Worm (Caenorhabditis elegans): ENCODE data around the gene Y53F4B.62.
"Not testable (repeated sequence)": the region's sequence is repeated elsewhere in the genome, so short reads cannot be mapped to it uniquely, and the experiment has no call there.

Gene Y53F4B.62

ce11 chrII:15143729-15144128 is 13.3 kb upstream of the Y53F4B.62 start:
- TF ChIP-seq him-1 (tag; optimal IDR thresholded peaks at IDR 0.05), result no peak
- no peak for TF ChIP-seq W03F9.2 (tag; optimal IDR thresholded peaks at IDR 0.05)
- no peak for TF ChIP-seq dao-5 (tag; optimal IDR thresholded peaks at IDR 0.05)

- TF ChIP-seq dao-5, him-1, W03F9.2 (tag; optimal IDR thresholded peaks at IDR 0.05): not testable (repeated sequence)
Observed at ce11 chrII:15140881-15141280, 10.5 kb upstream of the Y53F4B.62 start, which contains the start of gene Y53F4B.26. Y53F4B.26 (minus strand) TSS chrII:15140981.

ce11 chrII:15135886-15136285 is 5.5 kb upstream of the Y53F4B.62 start, which contains the start of gene Y53F4B.25:
Y53F4B.25 (plus strand) TSS chrII:15136186.
- TF ChIP-seq W03F9.2 (tag; optimal IDR thresholded peaks at IDR 0.05) (no peak), him-1 (tag; optimal IDR thresholded peaks at IDR 0.05) (no peak), dao-5 (tag; optimal IDR thresholded peaks at IDR 0.05) (no peak)

ce11 chrII:15134332-15134731 is 3.9 kb upstream of the Y53F4B.62 start, which contains the start of gene Y53F4B.24:
Y53F4B.24 (minus strand) TSS chrII:15134432.
- no peak for TF ChIP-seq dao-5 (tag; optimal IDR thresholded peaks at IDR 0.05)
- no peak for TF ChIP-seq him-1 (tag; optimal IDR thresholded peaks at IDR 0.05)
- TF ChIP-seq W03F9.2 (tag; optimal IDR thresholded peaks at IDR 0.05), result no peak

ce11 chrII:15124193-15124592 is 6.2 kb downstream of the Y53F4B.62 start, which contains the start of gene Y53F4B.23:
Y53F4B.23 (plus strand) TSS chrII:15124504.
- TF ChIP-seq dao-5 (tag; optimal IDR thresholded peaks at IDR 0.05) (no peak), him-1 (tag; optimal IDR thresholded peaks at IDR 0.05) (no peak), W03F9.2 (tag; optimal IDR thresholded peaks at IDR 0.05) (no peak)

ce11 chrII:15119537-15120360 is 10.7 kb downstream of the Y53F4B.62 start, which contains the start of gene arp-1:
arp-1 (plus strand) TSS chrII:15120301.
- peak; percentile 24 for TF ChIP-seq W03F9.2 (tag; optimal IDR thresholded peaks at IDR 0.05)
- no peak for TF ChIP-seq him-1 (tag; optimal IDR thresholded peaks at IDR 0.05)

ce11 chrII:15111352-15111751 is 19.1 kb downstream of the Y53F4B.62 start:
- TF ChIP-seq dao-5 (tag; optimal IDR thresholded peaks at IDR 0.05), result no peak
- no peak for TF ChIP-seq him-1 (tag; optimal IDR thresholded peaks at IDR 0.05)
- no peak for TF ChIP-seq W03F9.2 (tag; optimal IDR thresholded peaks at IDR 0.05)

- TF ChIP-seq him-1 (tag; optimal IDR thresholded peaks at IDR 0.05) (no peak), W03F9.2 (tag; optimal IDR thresholded peaks at IDR 0.05) (no peak), dao-5 (tag; optimal IDR thresholded peaks at IDR 0.05) (no peak)
Observed at ce11 chrII:15109844-15110243, 20.6 kb downstream of the Y53F4B.62 start, which contains the start of gene Y53F4B.39. Y53F4B.39 (plus strand) TSS chrII:15110144.

- TF ChIP-seq him-1 (tag; optimal IDR thresholded peaks at IDR 0.05) (no peak), dao-5 (tag; optimal IDR thresholded peaks at IDR 0.05) (no peak), W03F9.2 (tag; optimal IDR thresholded peaks at IDR 0.05) (no peak)
Observed at ce11 chrII:15107184-15107583, 23.2 kb downstream of the Y53F4B.62 start.

ce11 chrII:15089896-15090230 is 40.5 kb downstream of the Y53F4B.62 start, which contains the start of gene Y53F4B.21:
Y53F4B.21 (plus strand) TSS chrII:15090180.
- TF ChIP-seq dao-5 (tag; optimal IDR thresholded peaks at IDR 0.05) (no peak), W03F9.2 (tag; optimal IDR thresholded peaks at IDR 0.05) (no peak), him-1 (tag; optimal IDR thresholded peaks at IDR 0.05) (no peak)

- no peak for TF ChIP-seq W03F9.2 (tag; optimal IDR thresholded peaks at IDR 0.05)
- no peak for TF ChIP-seq him-1 (tag; optimal IDR thresholded peaks at IDR 0.05)
- no peak for TF ChIP-seq dao-5 (tag; optimal IDR thresholded peaks at IDR 0.05)
Observed at ce11 chrII:15089086-15089895, 41.1 kb downstream of the Y53F4B.62 start.

- TF ChIP-seq W03F9.2 (tag; optimal IDR thresholded peaks at IDR 0.05) (no peak), him-1 (tag; optimal IDR thresholded peaks at IDR 0.05) (no peak), dao-5 (tag; optimal IDR thresholded peaks at IDR 0.05) (no peak)
Observed at ce11 chrII:15084170-15084569, 46.2 kb downstream of the Y53F4B.62 start, which contains the start of gene Y53F4B.20. Y53F4B.20 (plus strand) TSS chrII:15084470.

- no peak for TF ChIP-seq W03F9.2 (tag; optimal IDR thresholded peaks at IDR 0.05)
- TF ChIP-seq him-1 (tag; optimal IDR thresholded peaks at IDR 0.05), result no peak
Observed at ce11 chrII:15080535-15080934, 49.9 kb downstream of the Y53F4B.62 start.

Measured in whole organism, L4/young adult.